Worm (Caenorhabditis elegans): ENCODE results near the gene sid-5.

DNA sequence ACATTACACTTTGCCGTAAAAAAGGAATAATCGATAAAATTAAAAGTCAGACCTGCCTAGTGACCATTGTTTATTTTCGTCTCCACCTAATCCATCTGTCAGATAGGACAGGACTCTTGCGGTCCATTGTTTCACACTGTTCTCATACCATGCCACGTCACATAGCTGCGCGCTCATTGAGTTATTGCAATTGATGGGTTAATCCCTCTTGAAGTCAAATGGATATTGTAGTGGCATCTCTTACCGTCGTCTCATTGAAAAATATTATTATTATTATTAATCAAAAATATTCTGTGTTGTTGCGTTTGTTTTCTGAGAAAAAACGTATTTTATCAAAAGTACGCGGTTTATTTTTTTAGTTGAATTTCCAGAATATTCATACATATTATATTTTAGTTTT is 16.3 kb upstream of the sid-5 start:
- no peak for TF ChIP-seq nhr-237 (tag; optimal IDR thresholded peaks at IDR 0.05)
- no peak for TF ChIP-seq ceh-43 (GFP tag; optimal IDR thresholded peaks at IDR 0.05)
- no peak for TF ChIP-seq nhr-12 (tag; optimal IDR thresholded peaks at IDR 0.05)
- no peak for TF ChIP-seq lin-13 (tag; optimal IDR thresholded peaks at IDR 0.05)
- TF ChIP-seq snpc-4 (tag; optimal IDR thresholded peaks at IDR 0.05) = no peak
- TF ChIP-seq nhr-2 (tag; optimal IDR thresholded peaks at IDR 0.05) = peak; percentile 71
- TF ChIP-seq unc-62 (GFP tag; optimal IDR thresholded peaks at IDR 0.05) = no peak
- no peak for TF ChIP-seq M03D4.4 (tag; optimal IDR thresholded peaks at IDR 0.05)
- no peak for TF ChIP-seq ztf-11 (tag; optimal IDR thresholded peaks at IDR 0.05)
- TF ChIP-seq lsy-2 (tag; optimal IDR thresholded peaks at IDR 0.05) = no peak
- TF ChIP-seq ham-2 (GFP tag; optimal IDR thresholded peaks at IDR 0.05) = no peak
- no peak for TF ChIP-seq mep-1 (tag; optimal IDR thresholded peaks at IDR 0.05)

All from whole organism, mixed stage, embryonic.